Worm (Caenorhabditis elegans): ENCODE measurements around the gene Y82E9BR.17.

Gene Y82E9BR.17

DNA sequence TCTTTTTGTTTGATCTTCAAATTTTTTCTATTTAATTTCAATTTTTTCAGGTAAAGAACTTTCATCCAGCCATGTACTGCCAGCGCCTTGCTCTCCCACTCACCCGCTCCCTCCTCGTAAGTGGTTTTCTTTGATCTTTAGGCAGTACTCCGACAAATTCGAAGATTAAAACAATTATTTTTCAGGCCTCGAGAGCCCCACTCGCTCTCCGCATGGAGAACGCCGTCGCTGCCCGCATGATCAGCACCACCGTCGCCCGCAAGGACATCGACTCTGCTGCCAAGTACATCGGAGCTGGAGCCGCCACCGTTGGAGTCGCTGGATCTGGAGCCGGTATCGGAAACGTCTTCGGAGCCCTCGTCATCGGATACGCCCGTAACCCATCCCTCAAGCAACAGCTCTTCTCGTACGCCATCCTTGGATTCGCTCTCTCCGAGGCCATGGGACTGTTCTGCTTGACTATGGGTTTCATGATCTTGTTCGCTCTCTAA lies 36.4 kb downstream of the Y82E9BR.17 start, which contains the start of gene Y82E9BR.3:
Y82E9BR.3 (plus strand) TSS at position 51 of the 491 bp plus-strand sequence.
- no peak for TF ChIP-seq F13C5.2 (tag; optimal IDR thresholded peaks at IDR 0.05)
- TF ChIP-seq ets-7 (tag; optimal IDR thresholded peaks at IDR 0.05) = no peak
- TF ChIP-seq B0310.2 (tag; optimal IDR thresholded peaks at IDR 0.05) = no peak
- no peak for TF ChIP-seq ama-1 (optimal IDR thresholded peaks at IDR 0.05)
- TF ChIP-seq hnd-1 (tag; optimal IDR thresholded peaks at IDR 0.05) = no peak
- no peak for TF ChIP-seq tra-4 (tag; optimal IDR thresholded peaks at IDR 0.05)

- TF ChIP-seq F13C5.2 (tag; optimal IDR thresholded peaks at IDR 0.05) = peak; percentile 53
- TF ChIP-seq hmg-4 (GFP tag; optimal IDR thresholded peaks at IDR 0.05) = no peak
- no peak for TF ChIP-seq scrt-1 (GFP tag; IDR thresholded peaks at IDR 0.05)
- no peak for TF ChIP-seq hmbx-1 (tag; optimal IDR thresholded peaks at IDR 0.05)
- 0 out of 2 replicates have a peak, but pooled peaks have one; percentile 19 for TF ChIP-seq pes-1 (GFP tag; IDR thresholded peaks at IDR 0.05)
- TF ChIP-seq tbx-37 (GFP tag; conservative IDR thresholded peaks at IDR 0.05) = 0 out of 2 replicates have a peak, but pooled peaks have one; percentile 16
- TF ChIP-seq sea-1 (GFP tag; conservative IDR thresholded peaks at IDR 0.05) = 0 out of 2 replicates have a peak, but pooled peaks have one; percentile 35
- no peak for TF ChIP-seq hnd-1 (tag; optimal IDR thresholded peaks at IDR 0.05)
- no peak for TF ChIP-seq ama-1 (optimal IDR thresholded peaks at IDR 0.05)
- no peak for TF ChIP-seq flt-1 (GFP tag; IDR thresholded peaks at IDR 0.05)
- TF ChIP-seq ceh-36 (tag; optimal IDR thresholded peaks at IDR 0.05) = no peak
- no peak for TF ChIP-seq tbx-11 (GFP tag; IDR thresholded peaks at IDR 0.05)
These were observed 36.9 kb downstream of the Y82E9BR.17 start for ce11 chrIII:1418709-1419108.

ce11 chrIII:1417090-1417489 lies 38.5 kb downstream of the Y82E9BR.17 start, which contains the start of gene elc-1:
Gene elc-1 (minus strand): TSS chrIII:1417190.
- TF ChIP-seq ets-7 (tag; optimal IDR thresholded peaks at IDR 0.05) = no peak
- no peak for TF ChIP-seq ama-1 (optimal IDR thresholded peaks at IDR 0.05)
- TF ChIP-seq scrt-1 (GFP tag; IDR thresholded peaks at IDR 0.05) = no peak
- no peak for TF ChIP-seq B0310.2 (tag; optimal IDR thresholded peaks at IDR 0.05)
- TF ChIP-seq tbx-37 (GFP tag; conservative IDR thresholded peaks at IDR 0.05) = no peak
- no peak for TF ChIP-seq flt-1 (GFP tag; IDR thresholded peaks at IDR 0.05)
- no peak for TF ChIP-seq hmg-4 (GFP tag; optimal IDR thresholded peaks at IDR 0.05)
- TF ChIP-seq hmbx-1 (tag; optimal IDR thresholded peaks at IDR 0.05) = no peak
- TF ChIP-seq pes-1 (GFP tag; IDR thresholded peaks at IDR 0.05) = no peak
- TF ChIP-seq ceh-13 (GFP tag; optimal IDR thresholded peaks at IDR 0.05) = no peak
- TF ChIP-seq tbx-11 (GFP tag; IDR thresholded peaks at IDR 0.05) = no peak
- TF ChIP-seq hnd-1 (tag; optimal IDR thresholded peaks at IDR 0.05) = no peak
- TF ChIP-seq F13C5.2 (tag; optimal IDR thresholded peaks at IDR 0.05) = no peak
- TF ChIP-seq aly-1 (tag; optimal IDR thresholded peaks at IDR 0.05) = no peak
- no peak for TF ChIP-seq ceh-36 (tag; optimal IDR thresholded peaks at IDR 0.05)
- TF ChIP-seq sea-1 (GFP tag; conservative IDR thresholded peaks at IDR 0.05) = no peak
- TF ChIP-seq tra-4 (tag; optimal IDR thresholded peaks at IDR 0.05) = no peak

ce11 chrIII:1416571-1416970 lies 39.0 kb downstream of the Y82E9BR.17 start:
- TF ChIP-seq hmg-4 (GFP tag; optimal IDR thresholded peaks at IDR 0.05) = no peak
- no peak for TF ChIP-seq tbx-11 (GFP tag; IDR thresholded peaks at IDR 0.05)
- TF ChIP-seq aly-1 (tag; optimal IDR thresholded peaks at IDR 0.05) = no peak
- TF ChIP-seq flt-1 (GFP tag; IDR thresholded peaks at IDR 0.05) = no peak
- no peak for TF ChIP-seq ceh-36 (tag; optimal IDR thresholded peaks at IDR 0.05)
- TF ChIP-seq ets-7 (tag; optimal IDR thresholded peaks at IDR 0.05) = no peak
- TF ChIP-seq B0310.2 (tag; optimal IDR thresholded peaks at IDR 0.05) = no peak
- TF ChIP-seq pes-1 (GFP tag; IDR thresholded peaks at IDR 0.05) = no peak
- TF ChIP-seq scrt-1 (GFP tag; IDR thresholded peaks at IDR 0.05) = no peak
- TF ChIP-seq hmbx-1 (tag; optimal IDR thresholded peaks at IDR 0.05) = no peak
- TF ChIP-seq tra-4 (tag; optimal IDR thresholded peaks at IDR 0.05) = no peak
- no peak for TF ChIP-seq hnd-1 (tag; optimal IDR thresholded peaks at IDR 0.05)
- no peak for TF ChIP-seq ama-1 (optimal IDR thresholded peaks at IDR 0.05)
- no peak for TF ChIP-seq ceh-13 (GFP tag; optimal IDR thresholded peaks at IDR 0.05)
- TF ChIP-seq F13C5.2 (tag; optimal IDR thresholded peaks at IDR 0.05) = no peak
- no peak for TF ChIP-seq sea-1 (GFP tag; conservative IDR thresholded peaks at IDR 0.05)
- TF ChIP-seq tbx-37 (GFP tag; conservative IDR thresholded peaks at IDR 0.05) = no peak

ce11 chrIII:1413890-1414613 lies 41.5 kb downstream of the Y82E9BR.17 start, which contains the start of gene Y82E9BR.14:
Gene Y82E9BR.14 (minus strand): TSS chrIII:1414116.
- no peak for TF ChIP-seq F13C5.2 (tag; optimal IDR thresholded peaks at IDR 0.05)
- no peak for TF ChIP-seq tbx-11 (GFP tag; IDR thresholded peaks at IDR 0.05)
- no peak for TF ChIP-seq ama-1 (optimal IDR thresholded peaks at IDR 0.05)
- TF ChIP-seq ceh-13 (GFP tag; optimal IDR thresholded peaks at IDR 0.05) = no peak
- no peak for TF ChIP-seq tbx-37 (GFP tag; conservative IDR thresholded peaks at IDR 0.05)
- no peak for TF ChIP-seq hmbx-1 (tag; optimal IDR thresholded peaks at IDR 0.05)
- TF ChIP-seq flt-1 (GFP tag; IDR thresholded peaks at IDR 0.05) = no peak
- TF ChIP-seq hnd-1 (tag; optimal IDR thresholded peaks at IDR 0.05) = no peak
- no peak for TF ChIP-seq aly-1 (tag; optimal IDR thresholded peaks at IDR 0.05)
- TF ChIP-seq ets-7 (tag; optimal IDR thresholded peaks at IDR 0.05) = no peak
- no peak for TF ChIP-seq tra-4 (tag; optimal IDR thresholded peaks at IDR 0.05)
- TF ChIP-seq B0310.2 (tag; optimal IDR thresholded peaks at IDR 0.05) = no peak
- TF ChIP-seq hmg-4 (GFP tag; optimal IDR thresholded peaks at IDR 0.05) = no peak
- TF ChIP-seq sea-1 (GFP tag; conservative IDR thresholded peaks at IDR 0.05) = no peak
- TF ChIP-seq scrt-1 (GFP tag; IDR thresholded peaks at IDR 0.05) = no peak
- TF ChIP-seq pes-1 (GFP tag; IDR thresholded peaks at IDR 0.05) = no peak
- TF ChIP-seq ceh-36 (tag; optimal IDR thresholded peaks at IDR 0.05) = no peak

ce11 chrIII:1413125-1413837 lies 42.3 kb downstream of the Y82E9BR.17 start:
- TF ChIP-seq tbx-11 (GFP tag; IDR thresholded peaks at IDR 0.05) (no peak), scrt-1 (GFP tag; IDR thresholded peaks at IDR 0.05) (no peak), sea-1 (GFP tag; conservative IDR thresholded peaks at IDR 0.05) (no peak), hnd-1 (tag; optimal IDR thresholded peaks at IDR 0.05) (no peak), flt-1 (GFP tag; IDR thresholded peaks at IDR 0.05) (no peak), aly-1 (tag; optimal IDR thresholded peaks at IDR 0.05) (no peak), tbx-37 (GFP tag; conservative IDR thresholded peaks at IDR 0.05) (no peak), hmbx-1 (tag; optimal IDR thresholded peaks at IDR 0.05) (no peak), F13C5.2 (tag; optimal IDR thresholded peaks at IDR 0.05) (no peak), B0310.2 (tag; optimal IDR thresholded peaks at IDR 0.05) (no peak), tra-4 (tag; optimal IDR thresholded peaks at IDR 0.05) (no peak), pes-1 (GFP tag; IDR thresholded peaks at IDR 0.05) (no peak), hmg-4 (GFP tag; optimal IDR thresholded peaks at IDR 0.05) (no peak), ceh-36 (tag; optimal IDR thresholded peaks at IDR 0.05) (no peak), ets-7 (tag; optimal IDR thresholded peaks at IDR 0.05) (no peak), ama-1 (optimal IDR thresholded peaks at IDR 0.05) (no peak), ceh-13 (GFP tag; optimal IDR thresholded peaks at IDR 0.05) (no peak)
